Worm (Caenorhabditis elegans): ENCODE data around the gene pab-2.

Gene pab-2

DNA sequence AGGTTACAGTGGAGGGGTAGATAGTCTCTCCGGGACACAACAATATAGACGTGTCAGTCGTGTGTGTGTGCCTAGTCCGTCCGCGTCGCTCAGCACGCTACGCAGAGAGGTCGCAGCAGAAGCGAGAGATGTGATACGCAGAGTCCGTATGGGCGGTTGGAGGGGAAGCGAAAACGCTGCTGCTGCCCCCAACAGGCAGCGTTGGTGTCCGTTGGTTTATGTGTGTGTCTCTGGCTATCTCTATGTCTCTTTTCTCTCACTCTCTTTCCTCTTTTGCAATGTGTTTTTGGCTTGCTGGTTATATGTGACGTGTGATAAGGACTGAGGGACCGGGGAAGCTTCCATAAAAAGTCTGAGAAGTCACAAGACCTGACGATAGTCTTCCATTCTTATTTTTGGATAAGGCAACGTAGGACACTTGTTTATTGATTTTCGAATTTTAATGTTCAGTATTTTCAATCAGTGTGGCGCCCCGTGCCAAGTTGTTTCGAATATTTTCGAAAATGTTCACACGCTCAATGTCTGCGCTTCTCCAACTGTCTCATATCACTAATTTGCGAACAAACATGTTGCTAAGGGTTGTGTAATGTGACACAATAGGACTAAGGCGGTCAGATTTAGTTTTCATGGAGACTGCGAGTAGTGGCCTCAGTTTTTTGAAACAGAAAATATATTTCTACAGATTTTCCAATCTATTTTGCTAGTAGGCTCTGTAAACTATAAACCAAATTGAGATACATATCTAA lies at the start of gene pab-2:
Gene pab-2, minus strand, starts transcription at position 69 of the 746 bp plus-strand sequence.
- TF ChIP-seq unc-62 (GFP tag; optimal IDR thresholded peaks at IDR 0.05): no peak

DNA sequence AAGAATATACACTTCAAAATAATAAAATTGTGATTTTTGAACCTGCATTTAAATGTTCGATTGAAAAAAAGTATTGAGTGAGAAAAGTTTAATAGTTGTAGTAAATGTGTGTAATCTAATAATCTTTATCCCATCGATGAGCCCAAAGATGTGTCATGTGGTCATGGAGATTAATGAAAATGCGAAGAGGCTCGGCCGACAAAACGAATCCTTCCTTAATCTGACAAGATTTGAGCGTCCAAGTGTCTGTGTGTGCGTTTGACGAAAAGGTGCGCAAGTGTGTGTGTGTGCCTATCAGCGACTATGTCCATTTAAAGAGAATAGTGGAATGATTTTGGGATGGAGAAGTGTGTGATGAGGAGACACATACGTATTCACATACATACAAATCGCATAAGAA lies 46.8 kb upstream of the pab-2 start:
- no peak for TF ChIP-seq unc-62 (GFP tag; optimal IDR thresholded peaks at IDR 0.05)

DNA sequence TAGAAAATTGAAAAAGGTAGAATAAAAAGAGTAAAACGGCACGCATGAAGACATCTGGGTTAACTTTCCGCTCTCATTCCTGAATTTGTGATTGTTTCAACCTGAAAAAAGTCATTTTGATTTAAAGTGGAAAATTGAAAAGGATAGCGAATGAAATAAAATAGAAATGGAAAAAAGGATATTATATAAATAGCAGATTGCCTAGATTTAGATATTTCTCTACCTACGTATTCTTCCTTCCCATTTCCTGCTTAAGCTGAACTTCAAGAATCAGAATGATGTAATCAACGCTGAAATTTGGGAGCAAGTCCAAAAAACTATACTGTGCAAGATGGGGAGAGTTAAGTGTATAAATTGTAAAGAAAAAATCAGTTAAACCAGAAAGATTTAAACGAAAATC lies 42.6 kb upstream of the pab-2 start, which contains the start of gene R01E6.7:
Gene R01E6.7, minus strand, starts transcription at position 101 of the 400 bp plus-strand sequence.
- TF ChIP-seq unc-62 (GFP tag; optimal IDR thresholded peaks at IDR 0.05): no peak

DNA sequence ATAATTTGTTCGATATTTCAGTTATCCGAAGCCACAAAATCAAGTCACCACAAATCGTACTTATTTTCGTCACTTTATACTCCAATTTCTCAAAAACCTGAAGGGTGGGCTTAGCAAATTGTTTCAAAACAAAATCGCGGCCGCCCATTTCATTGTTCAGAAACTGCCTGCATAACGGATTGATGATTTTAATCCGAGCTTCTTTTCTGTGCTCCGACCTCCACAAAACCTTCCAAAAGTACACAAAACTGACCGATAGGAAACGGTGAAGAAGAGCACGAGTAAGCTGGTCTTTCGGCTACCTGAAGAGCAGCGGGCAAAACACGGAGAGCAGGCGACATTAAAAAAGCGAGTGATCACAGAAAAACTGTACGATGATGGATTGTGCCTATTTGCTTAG lies 39.2 kb upstream of the pab-2 start, which contains the start of gene R01E6.2:
Gene R01E6.2, minus strand, starts transcription at position 101 of the 400 bp plus-strand sequence.
- TF ChIP-seq unc-62 (GFP tag; optimal IDR thresholded peaks at IDR 0.05): no peak

DNA sequence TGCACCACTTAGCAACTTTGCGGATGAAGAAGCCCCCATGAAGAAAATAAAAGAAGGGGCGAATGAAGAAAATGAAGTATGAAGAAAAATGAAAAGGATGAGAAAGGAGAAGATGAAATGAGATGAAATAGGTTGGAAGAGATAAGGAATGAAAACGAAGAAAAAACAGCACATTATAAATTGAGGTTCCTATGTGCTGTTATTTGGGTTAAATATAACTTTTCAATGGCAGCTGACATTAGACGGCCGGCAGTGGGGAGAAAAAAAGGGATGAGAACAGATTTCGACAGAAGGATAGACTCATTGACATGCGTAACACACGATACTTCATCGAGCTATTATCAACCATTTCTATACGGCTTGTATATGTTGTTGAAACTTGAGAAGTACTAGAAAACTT lies 34.7 kb upstream of the pab-2 start:
- TF ChIP-seq unc-62 (GFP tag; optimal IDR thresholded peaks at IDR 0.05): no peak

DNA sequence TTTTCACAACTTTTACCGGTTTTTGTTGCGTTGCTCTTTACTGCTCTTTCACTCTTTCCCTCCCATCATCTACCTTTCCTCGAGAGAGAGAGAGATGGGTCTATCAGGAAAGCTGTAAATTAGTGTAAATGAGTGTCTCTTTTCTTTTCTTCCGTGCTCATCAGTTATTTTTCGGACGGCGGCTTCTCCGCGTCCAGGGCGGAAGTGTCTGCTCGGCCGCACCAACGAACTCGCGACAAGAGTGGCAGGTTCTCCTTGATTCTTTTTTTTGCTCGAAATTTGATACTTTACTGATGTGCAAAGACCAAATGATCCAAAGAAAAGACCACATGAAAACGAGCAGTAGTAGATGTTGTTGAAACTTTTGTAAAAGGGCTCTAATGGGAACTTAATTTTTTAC lies 31.5 kb upstream of the pab-2 start:
- TF ChIP-seq unc-62 (GFP tag; optimal IDR thresholded peaks at IDR 0.05): no peak

DNA sequence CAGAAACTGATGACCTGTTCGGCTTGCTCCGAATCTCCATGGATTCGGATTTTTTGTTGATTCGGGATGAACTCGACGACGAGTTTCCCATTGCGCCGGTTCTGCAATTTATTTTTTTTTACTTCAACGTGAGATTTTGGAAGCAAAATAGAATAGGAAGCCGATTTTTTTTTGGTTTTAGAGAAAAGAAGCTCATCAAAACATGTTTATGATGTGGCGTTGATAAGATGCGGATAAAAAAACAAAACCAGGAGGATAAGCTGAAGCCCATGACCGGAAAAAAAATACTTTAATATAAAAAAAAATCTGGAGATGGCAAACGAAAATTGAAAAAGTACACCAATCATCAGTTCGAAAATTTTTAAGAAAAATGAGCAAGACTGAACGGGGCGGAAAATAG lies 28.9 kb upstream of the pab-2 start, which contains the start of gene glb-20:
Gene glb-20, minus strand, starts transcription at position 101 of the 400 bp plus-strand sequence.
- TF ChIP-seq unc-62 (GFP tag; optimal IDR thresholded peaks at IDR 0.05): no peak

DNA sequence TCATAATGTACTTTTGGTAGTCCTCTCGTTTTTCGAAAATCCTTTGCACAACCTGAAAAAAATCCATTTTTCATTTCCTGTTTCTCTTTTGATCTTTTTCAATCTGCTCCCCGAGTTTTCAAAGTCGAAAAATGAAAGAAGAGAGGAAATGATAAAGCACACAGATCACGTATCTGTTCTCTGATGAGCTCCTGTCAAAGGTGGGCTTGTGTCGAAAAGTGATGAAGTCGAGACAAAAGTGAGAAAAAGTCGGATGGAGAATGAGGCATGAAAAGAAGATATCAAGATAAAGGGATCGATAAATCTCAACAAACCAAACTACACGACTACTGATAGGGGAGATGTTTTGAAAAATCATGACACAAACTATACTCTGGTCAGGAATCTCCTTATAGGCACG lies 27.9 kb upstream of the pab-2 start:
- no peak for TF ChIP-seq unc-62 (GFP tag; optimal IDR thresholded peaks at IDR 0.05)

DNA sequence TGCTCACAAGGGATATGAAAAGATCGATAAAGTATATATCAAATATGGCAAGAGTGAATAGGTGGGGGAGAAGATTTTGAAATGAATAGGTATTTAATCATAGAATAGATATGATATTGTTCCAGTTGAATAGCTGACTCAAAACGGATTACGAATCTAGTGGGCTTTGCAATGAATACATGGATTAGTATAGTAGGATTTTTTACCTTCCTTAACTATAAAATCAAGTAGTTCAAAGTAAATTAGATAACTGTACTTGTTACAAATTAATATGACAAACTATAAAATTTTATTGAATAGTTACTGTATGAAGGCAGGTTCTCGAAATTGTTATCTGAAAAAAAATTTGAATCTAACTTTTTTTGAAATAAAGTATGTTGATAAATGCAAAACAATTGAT lies 23.7 kb upstream of the pab-2 start, which contains the start of gene odr-1:
Gene odr-1, minus strand, starts transcription at position 101 of the 400 bp plus-strand sequence.
- no peak for TF ChIP-seq unc-62 (GFP tag; optimal IDR thresholded peaks at IDR 0.05)

DNA sequence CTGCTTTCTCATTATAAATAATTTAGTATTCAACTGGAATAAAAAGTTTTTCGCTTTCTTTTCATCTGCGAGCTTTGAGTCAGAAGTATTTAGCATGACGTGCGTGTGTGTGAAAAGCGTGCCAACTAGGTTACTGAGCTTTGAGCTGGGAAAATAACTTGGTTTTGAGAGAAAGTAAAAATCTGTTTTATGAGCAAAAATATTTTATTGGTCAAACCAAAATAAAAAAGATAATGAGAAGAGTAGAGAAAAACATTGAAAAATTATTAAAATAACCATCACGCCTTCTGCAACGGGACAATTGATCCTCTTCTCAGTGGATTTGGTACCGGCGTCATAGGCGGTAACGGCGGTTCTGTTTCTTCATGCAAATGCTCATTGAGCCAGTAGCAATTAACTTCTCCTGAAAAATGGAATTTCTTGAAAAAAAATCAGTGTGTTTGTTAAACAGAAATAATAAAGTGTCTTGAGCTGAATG lies 17.4 kb upstream of the pab-2 start:
- TF ChIP-seq unc-62 (GFP tag; optimal IDR thresholded peaks at IDR 0.05): no peak

DNA sequence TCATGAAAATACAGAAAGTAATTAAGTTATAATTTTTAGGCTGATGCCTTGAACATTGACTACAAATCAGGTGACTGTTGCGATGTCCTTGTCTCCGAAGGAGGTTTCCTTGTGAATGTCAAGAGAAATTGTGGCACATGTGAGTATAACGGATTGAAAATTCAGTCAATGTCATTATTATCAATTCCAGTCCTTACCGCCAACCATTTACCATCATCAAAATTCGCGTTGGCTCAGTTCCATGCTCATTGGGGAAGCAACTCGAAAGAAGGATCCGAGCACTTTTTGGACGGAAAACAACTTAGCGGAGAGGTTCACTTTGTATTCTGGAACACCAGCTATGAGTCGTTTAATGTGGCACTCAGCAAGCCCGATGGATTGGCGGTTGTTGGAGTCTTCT lies 16.1 kb upstream of the pab-2 start:
- TF ChIP-seq unc-62 (GFP tag; optimal IDR thresholded peaks at IDR 0.05): no peak

DNA sequence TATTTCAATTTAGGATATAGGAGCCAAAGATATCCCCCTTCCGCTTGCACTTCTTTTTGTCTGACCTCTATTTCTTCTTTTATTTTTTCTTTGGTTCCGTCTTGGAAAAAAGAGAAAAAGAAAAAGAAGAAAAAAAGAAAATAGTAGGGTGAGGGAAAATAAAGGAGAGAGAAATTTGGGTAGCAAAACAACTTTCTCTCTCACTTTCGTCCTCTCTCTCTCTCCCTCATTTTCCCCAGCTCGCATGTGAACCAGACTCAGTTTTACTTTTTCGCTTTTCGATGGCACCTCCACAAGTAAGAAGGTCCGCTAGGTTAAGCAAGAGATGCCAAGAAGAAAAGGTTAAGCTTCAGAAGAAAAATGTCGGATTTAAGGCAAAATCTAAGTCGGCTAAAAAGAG lies 15.5 kb upstream of the pab-2 start:
- TF ChIP-seq unc-62 (GFP tag; optimal IDR thresholded peaks at IDR 0.05): no peak

DNA sequence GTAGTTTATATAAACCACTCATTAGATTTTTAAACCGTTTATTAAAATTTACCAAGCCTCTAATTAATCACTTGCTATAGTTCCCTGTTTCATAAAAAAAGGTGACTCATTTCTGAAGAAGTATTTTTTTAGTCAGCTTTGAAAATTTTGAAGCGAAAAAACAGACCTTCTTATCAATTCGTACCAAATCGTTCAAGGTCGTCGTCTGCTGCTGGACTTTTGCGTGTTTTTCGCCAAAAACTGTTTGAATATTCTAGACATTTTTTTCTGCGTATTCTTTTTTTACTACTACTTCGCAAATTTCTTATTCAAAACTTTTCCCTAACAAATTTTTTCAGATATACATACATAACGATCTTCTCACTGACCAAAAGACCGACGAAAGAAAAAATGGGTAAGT lies 15.0 kb upstream of the pab-2 start, which contains the start of gene cah-4:
Gene cah-4, plus strand, starts transcription at position 339 of the 400 bp plus-strand sequence.
- no peak for TF ChIP-seq unc-62 (GFP tag; optimal IDR thresholded peaks at IDR 0.05)

DNA sequence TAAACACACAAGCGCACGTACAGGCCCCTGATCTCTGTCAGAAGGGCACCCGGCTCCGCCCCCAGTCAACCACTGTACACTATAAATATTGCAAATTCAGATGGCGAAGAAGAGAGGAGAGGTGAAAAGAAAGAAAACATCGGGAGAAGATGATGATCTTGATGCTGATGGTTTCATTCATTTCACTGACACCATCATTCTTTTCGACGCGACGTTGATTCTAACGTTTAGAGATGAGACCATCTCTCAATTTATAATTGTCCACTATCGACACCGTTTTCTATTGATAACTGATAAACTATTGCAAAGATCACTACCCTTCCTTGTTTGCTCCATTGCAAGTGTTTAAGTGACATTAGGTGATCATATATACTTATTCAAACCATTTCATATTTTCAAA lies 14.1 kb upstream of the pab-2 start:
- no peak for TF ChIP-seq unc-62 (GFP tag; optimal IDR thresholded peaks at IDR 0.05)

DNA sequence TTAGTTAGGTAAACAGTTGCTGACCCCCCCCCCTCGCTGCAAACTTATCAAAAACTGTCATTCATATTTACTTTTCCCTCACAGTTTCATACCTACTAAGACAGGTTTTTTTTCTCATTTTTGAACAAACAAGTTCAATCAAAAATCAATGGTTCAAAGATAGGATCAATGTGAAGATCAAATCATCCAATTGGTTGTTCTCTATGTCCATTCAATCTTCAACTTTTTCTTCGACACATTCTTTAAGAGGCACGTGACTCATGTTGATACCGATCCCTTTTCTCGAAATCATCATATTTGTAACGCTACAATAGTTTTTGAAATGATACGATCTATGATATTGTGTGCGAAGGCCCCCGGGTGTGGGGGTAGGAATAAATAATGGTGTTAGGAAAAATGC lies 12.5 kb upstream of the pab-2 start:
- no peak for TF ChIP-seq unc-62 (GFP tag; optimal IDR thresholded peaks at IDR 0.05)

DNA sequence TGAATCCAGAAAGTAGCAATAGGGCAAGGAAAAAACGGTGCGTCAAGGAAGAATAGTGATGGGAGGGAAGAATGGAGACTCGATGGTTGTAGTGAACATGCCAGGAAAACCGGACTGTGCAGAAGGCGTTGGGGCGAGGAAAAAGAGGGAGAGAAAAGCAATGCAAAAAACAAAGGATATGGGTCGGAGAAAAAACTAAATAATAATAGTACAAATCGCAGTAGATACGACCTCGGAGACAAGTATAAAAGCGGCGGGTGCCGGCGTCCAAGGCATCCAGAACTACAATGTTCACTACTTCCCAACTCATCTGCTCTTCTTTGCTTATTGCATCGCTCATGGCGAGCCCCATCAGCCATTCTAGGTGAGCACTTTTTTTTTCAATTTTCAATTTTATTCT lies 9.5 kb upstream of the pab-2 start, which contains the start of gene R01E6.5:
Gene R01E6.5, plus strand, starts transcription at position 301 of the 400 bp plus-strand sequence.
- TF ChIP-seq unc-62 (GFP tag; optimal IDR thresholded peaks at IDR 0.05): no peak

Measured in whole organism, dauer.